Worm (Caenorhabditis elegans) whole organism, L4/young adult: ENCODE data around the gene sbt-1.

ENCODE experiments used
- dao-5 ChIP-seq: sonication (generic microtip); optimal IDR thresholded peaks from 2 replicates; lab custom pipeline; 2016; ENCODE audit warnings: missing genotype, missing genetic modification characterization, moderate library complexity, missing compliant biosample characterization
- him-1 ChIP-seq: sonication (generic microtip); optimal IDR thresholded peaks from 2 replicates; lab custom pipeline; 2016; ENCODE audit warnings: missing genotype, missing genetic modification reagents, missing genetic modification characterization, missing compliant biosample characterization

- TF ChIP-seq him-1 (tag; lab: Kevin White, UChicago): no peak
- no peak for TF ChIP-seq dao-5 (tag; lab: Kevin White, UChicago)
Observed at ce11 chrV:20850580-20850979, 21.9 kb upstream of the sbt-1 start, which contains the start of gene clec-264.
